Fruit fly (Drosophila melanogaster): ENCODE measurements around the gene CG11583.

CG11583 gene

DNA sequence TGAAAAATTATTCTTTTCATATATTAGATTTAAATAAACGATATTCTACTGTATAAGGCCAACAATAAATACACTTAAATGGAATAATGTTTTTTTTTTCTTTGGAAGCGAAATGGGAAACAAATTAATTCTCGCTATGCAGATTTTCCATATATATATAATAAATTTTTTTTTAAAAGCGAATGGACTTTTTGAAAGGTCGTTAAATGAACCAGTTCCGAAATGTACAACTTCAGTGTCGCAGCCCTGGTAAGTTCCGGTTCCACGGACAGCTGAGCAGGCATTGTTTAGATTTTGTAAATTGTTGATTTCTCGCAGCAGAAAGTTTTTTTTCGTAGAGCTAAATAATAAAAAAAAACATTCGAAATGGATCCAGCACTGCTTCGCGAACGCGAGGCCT lies 4.2 kb upstream of the CG11583 start, which contains the start of gene TfIIEbeta (continued):
- peak; percentile 73 for TF ChIP-seq sd (tag; optimal IDR thresholded peaks at IDR 0.05)
- no peak for TF ChIP-seq lov (optimal IDR thresholded peaks at IDR 0.05)
- no peak for TF ChIP-seq lov (GFP tag; IDR thresholded peaks at IDR 0.05)
- no peak for TF ChIP-seq H15 (GFP tag; IDR thresholded peaks at IDR 0.05)
- no peak for TF ChIP-seq CG5953 (GFP tag; IDR thresholded peaks at IDR 0.05)
- no peak for TF ChIP-seq cas (GFP tag; IDR thresholded peaks at IDR 0.05)
- no peak for TF ChIP-seq CG31224 (GFP tag; IDR thresholded peaks at IDR 0.05)
- TF ChIP-seq D (optimal IDR thresholded peaks at IDR 0.05) = no peak
- peak; percentile 7 for TF ChIP-seq D (GFP tag; optimal IDR thresholded peaks at IDR 0.05)
- no peak for TF ChIP-seq H2.0 (GFP tag; IDR thresholded peaks at IDR 0.05)
- TF ChIP-seq Aef1 (GFP tag; IDR thresholded peaks at IDR 0.05) = no peak
- no peak for TF ChIP-seq ems (GFP tag; optimal IDR thresholded peaks at IDR 0.05)
- peak in 1 of 3 experiments; percentile 6 for TF ChIP-seq Stat92E (GFP tag; optimal IDR thresholded peaks at IDR 0.05)
- no peak for TF ChIP-seq CG2889 (GFP tag; IDR thresholded peaks at IDR 0.05)
- no peak for TF ChIP-seq CG3407 (GFP tag; optimal IDR thresholded peaks at IDR 0.05)
- peak; percentile 46 for TF ChIP-seq lbe (GFP tag; optimal IDR thresholded peaks at IDR 0.05)
- no peak for TF ChIP-seq vnd (GFP tag; IDR thresholded peaks at IDR 0.05; ENCODE audit: partially characterized antibody)
- TF ChIP-seq tgo (GFP tag; IDR thresholded peaks at IDR 0.05) = peak; percentile 28; the same call in 1 of the 3 replicates
- no peak for TF ChIP-seq CG3726 (GFP tag; IDR thresholded peaks at IDR 0.05)
- TF ChIP-seq CG18476 (GFP tag; optimal IDR thresholded peaks at IDR 0.05) = peak; percentile 9
- TF ChIP-seq Six4 (GFP tag; optimal IDR thresholded peaks at IDR 0.05) = no peak
- TF ChIP-seq pnt (GFP tag; optimal IDR thresholded peaks at IDR 0.05) = no peak
- peak; percentile 7 for TF ChIP-seq CG13296 (GFP tag; optimal IDR thresholded peaks at IDR 0.05)
- no peak for TF ChIP-seq CG16815 (GFP tag; optimal IDR thresholded peaks at IDR 0.05)
- TF ChIP-seq Dek (tag; optimal IDR thresholded peaks at IDR 0.05) = no peak
- TF ChIP-seq HLHmδ (GFP tag; optimal IDR thresholded peaks at IDR 0.05) = no peak
- TF ChIP-seq Gsc (GFP tag; IDR thresholded peaks at IDR 0.05) = no peak
- TF ChIP-seq MTF-1 (GFP tag; optimal IDR thresholded peaks at IDR 0.05; ENCODE audit: borderline replicate concordance) = no peak
- peak; percentile 41 for TF ChIP-seq MESR4 (GFP tag; optimal IDR thresholded peaks at IDR 0.05)
- TF ChIP-seq CG7372 (GFP tag; IDR thresholded peaks at IDR 0.05) = no peak

DNA sequence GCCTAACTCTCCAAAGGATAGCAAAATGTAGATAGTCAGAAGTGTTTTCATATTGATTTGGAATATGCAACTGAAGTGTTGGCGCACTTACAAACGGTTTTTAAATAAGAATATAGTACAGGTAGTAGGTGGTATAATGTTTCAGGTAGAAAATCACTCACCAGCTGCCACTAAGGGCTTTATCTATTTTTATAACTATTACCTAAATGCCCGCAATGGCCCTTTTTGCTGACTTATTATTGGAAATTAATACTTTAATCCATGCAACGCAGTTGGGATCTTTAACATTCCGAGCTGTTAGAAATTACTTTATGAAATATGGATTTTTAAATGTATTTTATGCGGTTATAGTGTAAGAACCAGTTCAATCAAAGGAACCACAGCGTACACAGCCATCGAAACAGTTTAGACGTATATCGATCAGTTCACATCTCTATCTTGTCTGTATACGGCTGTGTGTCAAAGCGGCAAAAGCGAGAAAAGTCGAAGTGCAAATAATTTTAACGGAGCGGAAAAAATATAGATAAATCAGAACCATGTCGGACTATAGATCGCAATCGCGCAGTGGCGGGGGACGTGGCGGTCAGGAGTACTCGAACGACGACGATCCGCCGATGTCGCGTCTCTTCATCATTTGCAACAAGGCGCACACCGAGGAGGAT lies 942 bp upstream of the CG11583 start, which contains the start of the genes srw and CG1316:
TSS of gene srw (minus strand) at position 51 of the 662 bp plus-strand sequence.
TSS of gene CG1316 (plus strand) at position 424 of the 662 bp plus-strand sequence.
- peak; percentile 99 for TF ChIP-seq CG15514 (GFP tag; optimal IDR thresholded peaks at IDR 0.05)
- TF ChIP-seq CG6791 (GFP tag; IDR thresholded peaks at IDR 0.05; ENCODE audit: partially characterized antibody) = peak; percentile 8; the same call in 1 of the 3 replicates
- peak; percentile 32 for TF ChIP-seq CG30020 (tag; optimal IDR thresholded peaks at IDR 0.05)
- TF ChIP-seq MESR4 (GFP tag; optimal IDR thresholded peaks at IDR 0.05) = peak; percentile 95
- no peak for TF ChIP-seq gsb-n (tag; optimal IDR thresholded peaks at IDR 0.05)
- peak; percentile 60 for TF ChIP-seq pzg (GFP tag; optimal IDR thresholded peaks at IDR 0.05)
- TF ChIP-seq Rfx (GFP tag; IDR thresholded peaks at IDR 0.05) = 0 out of 2 replicates have a peak, but pooled peaks have one; percentile 38
- no peak for TF ChIP-seq ftz-f1 (GFP tag; optimal IDR thresholded peaks at IDR 0.05)
- peak; percentile 57; the same call in 1 of the 3 replicates for TF ChIP-seq CG34422 (GFP tag; IDR thresholded peaks at IDR 0.05)
- TF ChIP-seq nom (GFP tag; optimal IDR thresholded peaks at IDR 0.05) = peak; percentile 4
- TF ChIP-seq CG7928 (GFP tag; optimal IDR thresholded peaks at IDR 0.05) = peak; percentile 29
- TF ChIP-seq klu (GFP tag; IDR thresholded peaks at IDR 0.05) = no peak
- peak; percentile 82 for TF ChIP-seq YL-1 (GFP tag; optimal IDR thresholded peaks at IDR 0.05)
- no peak for TF ChIP-seq salm (tag; optimal IDR thresholded peaks at IDR 0.05)
- peak; percentile 55; the same call in 1 of the 3 replicates for TF ChIP-seq row (GFP tag; IDR thresholded peaks at IDR 0.05)
- peak; percentile 56 for TF ChIP-seq CG4617 (GFP tag; optimal IDR thresholded peaks at IDR 0.05; ENCODE audit: borderline replicate concordance)
- peak; percentile 17 for TF ChIP-seq Fer1 (GFP tag; optimal IDR thresholded peaks at IDR 0.05)
- TF ChIP-seq CG2120 (GFP tag; optimal IDR thresholded peaks at IDR 0.05) = peak; percentile 34
- TF ChIP-seq D (optimal IDR thresholded peaks at IDR 0.05) = no peak
- no peak for TF ChIP-seq D (GFP tag; optimal IDR thresholded peaks at IDR 0.05)
- TF ChIP-seq CG5245 (GFP tag; optimal IDR thresholded peaks at IDR 0.05) = no peak
- peak; percentile 54 for TF ChIP-seq HmgZ (tag; optimal IDR thresholded peaks at IDR 0.05)
- TF ChIP-seq sug (tag; optimal IDR thresholded peaks at IDR 0.05) = peak; percentile 23
- TF ChIP-seq en (GFP tag; optimal IDR thresholded peaks at IDR 0.05) = no peak
